Fruit fly (Drosophila melanogaster): Measurements from ENCODE around the gene X11Lbeta.

X11Lbeta gene

DNA sequence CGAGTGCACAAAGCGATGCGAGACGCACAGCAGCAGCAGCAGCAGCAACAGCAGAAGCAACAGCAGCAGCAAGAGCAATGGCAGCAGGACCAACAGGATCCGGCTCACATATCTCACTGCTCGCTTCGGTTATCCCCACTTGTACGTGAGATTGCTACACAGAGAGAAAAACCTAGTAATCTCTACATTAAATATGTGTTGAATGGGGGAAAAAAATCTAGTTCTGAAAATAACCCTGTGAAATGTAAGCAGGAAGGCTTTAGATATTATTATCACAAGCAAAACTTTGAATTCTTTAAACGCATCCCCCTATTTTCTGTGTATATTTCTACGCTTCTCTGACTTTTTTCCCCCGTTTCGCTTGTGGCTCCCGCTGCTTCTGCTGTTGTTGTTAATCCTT, 70.2 kb downstream of the X11Lbeta start:
- TF ChIP-seq dl (GFP tag; optimal IDR thresholded peaks at IDR 0.05; ENCODE audit: insufficient read depth in 1 of 2, partially characterized antibody in 2 of 2) (no peak), HLH106 (tag; optimal IDR thresholded peaks at IDR 0.05) (peak; percentile 7), OdsH (GFP tag; optimal IDR thresholded peaks at IDR 0.05) (no peak), sv (GFP tag; optimal IDR thresholded peaks at IDR 0.05) (no peak), foxo (GFP tag; optimal IDR thresholded peaks at IDR 0.05) (peak in 1 of 2 experiments; percentile 0), Hnf4 (GFP tag; optimal IDR thresholded peaks at IDR 0.05) (no peak), Dfd (GFP tag; optimal IDR thresholded peaks at IDR 0.05) (peak; percentile 14)

DNA sequence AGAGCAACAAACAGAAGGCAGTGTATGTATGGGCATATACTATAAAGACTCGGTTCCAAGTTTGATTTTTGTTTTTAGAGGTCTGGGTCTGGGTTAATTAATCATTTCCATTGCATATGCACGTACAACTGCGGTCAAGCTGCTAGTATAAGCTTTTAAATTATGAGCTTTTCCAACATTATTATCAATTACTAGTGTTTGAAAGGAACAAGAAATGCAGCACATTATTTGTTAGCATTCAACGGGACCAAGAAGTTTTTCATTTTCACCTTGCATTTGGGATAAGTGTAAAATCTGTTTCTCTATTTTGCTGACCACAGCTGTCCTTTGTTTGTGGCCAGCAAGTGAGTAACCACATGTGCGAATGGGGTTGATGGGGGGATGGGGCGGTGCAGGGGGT, 90.3 kb downstream of the X11Lbeta start:
- TF ChIP-seq ey (GFP tag; optimal IDR thresholded peaks at IDR 0.05) = peak; percentile 61
- no peak for TF ChIP-seq N (GFP tag; optimal IDR thresholded peaks at IDR 0.05)
- TF ChIP-seq lola (GFP tag; optimal IDR thresholded peaks at IDR 0.05) = no peak
- TF ChIP-seq HLH106 (tag; optimal IDR thresholded peaks at IDR 0.05) = peak; percentile 47
- TF ChIP-seq Abd-B (GFP tag; optimal IDR thresholded peaks at IDR 0.05) = no peak
- TF ChIP-seq pan (optimal IDR thresholded peaks at IDR 0.05) = no peak
- TF ChIP-seq CG32264 (GFP tag; optimal IDR thresholded peaks at IDR 0.05) = peak; percentile 45
- TF ChIP-seq fru (GFP tag; optimal IDR thresholded peaks at IDR 0.05) = peak; percentile 58
- TF ChIP-seq Vsx2 (GFP tag; optimal IDR thresholded peaks at IDR 0.05; ENCODE audit: partially characterized antibody) = no peak
- TF ChIP-seq Mio (GFP tag; optimal IDR thresholded peaks at IDR 0.05) = no peak
- no peak for TF ChIP-seq usp (GFP tag; optimal IDR thresholded peaks at IDR 0.05)
- TF ChIP-seq rgr (GFP tag; optimal IDR thresholded peaks at IDR 0.05) = peak; percentile 72
- peak; percentile 44 for TF ChIP-seq psq (GFP tag; optimal IDR thresholded peaks at IDR 0.05)
- no peak for TF ChIP-seq Dif (GFP tag; optimal IDR thresholded peaks at IDR 0.05; ENCODE audit: partially characterized antibody)
- peak; percentile 56 for TF ChIP-seq Hnf4 (GFP tag; optimal IDR thresholded peaks at IDR 0.05)
- TF ChIP-seq dmrt93B (GFP tag; optimal IDR thresholded peaks at IDR 0.05) = peak; percentile 39
- peak; percentile 39 for TF ChIP-seq br (GFP tag; optimal IDR thresholded peaks at IDR 0.05)
- TF ChIP-seq Sp1 (GFP tag; optimal IDR thresholded peaks at IDR 0.05) = peak; percentile 44
- peak; percentile 43 for TF ChIP-seq tai (GFP tag; optimal IDR thresholded peaks at IDR 0.05)
- no peak for TF ChIP-seq CG9705 (GFP tag; optimal IDR thresholded peaks at IDR 0.05)
- no peak for TF ChIP-seq Myc (optimal IDR thresholded peaks at IDR 0.05)
- TF ChIP-seq dsf (GFP tag; optimal IDR thresholded peaks at IDR 0.05; ENCODE audit: borderline replicate concordance) = no peak
- TF ChIP-seq Hr83 (GFP tag; optimal IDR thresholded peaks at IDR 0.05; ENCODE audit: poor library complexity, severe bottlenecking) = no peak
- no peak for TF ChIP-seq Dfd (GFP tag; optimal IDR thresholded peaks at IDR 0.05)
- TF ChIP-seq Jra (GFP tag; optimal IDR thresholded peaks at IDR 0.05) = no peak
- TF ChIP-seq dl (GFP tag; optimal IDR thresholded peaks at IDR 0.05; ENCODE audit: insufficient read depth in 1 of 2, partially characterized antibody in 2 of 2) = no peak
- TF ChIP-seq OdsH (GFP tag; optimal IDR thresholded peaks at IDR 0.05) = peak; percentile 44
- no peak for TF ChIP-seq GATAd (GFP tag; optimal IDR thresholded peaks at IDR 0.05)
- TF ChIP-seq h (GFP tag; optimal IDR thresholded peaks at IDR 0.05) = peak; percentile 70
- TF ChIP-seq foxo (GFP tag; optimal IDR thresholded peaks at IDR 0.05) = peak in 1 of 2 experiments; percentile 65
- TF ChIP-seq brk (GFP tag; optimal IDR thresholded peaks at IDR 0.05) = no peak
- TF ChIP-seq sv (GFP tag; optimal IDR thresholded peaks at IDR 0.05) = no peak
- no peak for TF ChIP-seq woc (GFP tag; optimal IDR thresholded peaks at IDR 0.05)

DNA sequence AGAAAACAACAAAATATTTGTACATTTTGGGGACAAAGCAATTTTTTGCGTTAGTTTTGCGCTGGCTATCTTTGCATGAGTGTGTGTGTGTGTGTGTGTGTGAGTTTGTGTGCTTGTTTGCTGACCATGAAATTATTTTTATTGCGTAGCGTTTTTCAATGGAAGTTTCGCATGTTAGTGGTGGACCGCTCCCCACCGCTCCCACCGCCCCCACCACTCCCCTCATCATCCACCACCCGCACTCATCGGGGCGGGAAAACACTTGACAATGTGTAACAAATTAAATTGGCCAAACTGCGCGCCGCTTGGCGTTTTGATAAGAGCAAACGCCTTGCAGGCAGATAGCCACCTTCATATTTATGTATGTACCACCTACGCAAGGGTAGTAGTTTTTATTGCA, 91.7 kb downstream of the X11Lbeta start:
- TF ChIP-seq Dfd (GFP tag; optimal IDR thresholded peaks at IDR 0.05) = peak; percentile 71
- TF ChIP-seq dsf (GFP tag; optimal IDR thresholded peaks at IDR 0.05; ENCODE audit: borderline replicate concordance) = no peak

DNA sequence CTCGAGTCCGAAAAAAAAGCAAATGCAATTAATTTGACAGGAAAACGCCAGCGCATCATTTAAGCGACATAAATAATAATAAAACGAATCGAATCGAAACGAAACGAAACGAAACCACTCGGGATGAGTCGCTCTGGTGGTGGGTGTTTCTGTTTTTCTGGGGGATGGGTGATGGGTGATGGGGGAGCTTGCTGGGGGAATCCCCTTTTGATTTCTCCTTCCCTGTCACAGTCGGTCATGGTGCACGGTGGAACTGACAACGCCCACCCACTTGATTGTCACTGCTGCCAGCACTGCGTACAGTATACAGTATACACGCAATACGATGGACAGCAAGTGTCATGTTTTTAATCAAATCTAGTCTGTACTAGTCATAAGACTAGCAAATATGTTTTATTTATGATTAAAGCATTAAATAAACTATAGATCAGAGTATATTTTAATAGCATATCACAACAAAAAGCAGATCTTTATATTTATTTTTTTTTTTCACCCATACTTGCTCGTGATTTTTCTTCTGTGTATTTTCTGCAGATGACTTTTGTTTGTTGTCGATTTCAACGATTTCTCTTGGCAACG, 94.5 kb downstream of the X11Lbeta start:
- peak in 1 of 2 experiments; percentile 36 for TF ChIP-seq foxo (GFP tag; optimal IDR thresholded peaks at IDR 0.05)
- TF ChIP-seq Jra (GFP tag; optimal IDR thresholded peaks at IDR 0.05) = no peak
- no peak for TF ChIP-seq dsf (GFP tag; optimal IDR thresholded peaks at IDR 0.05; ENCODE audit: borderline replicate concordance)
- TF ChIP-seq sage (GFP tag; optimal IDR thresholded peaks at IDR 0.05) = no peak
- TF ChIP-seq ey (GFP tag; optimal IDR thresholded peaks at IDR 0.05) = no peak
- TF ChIP-seq CG9705 (GFP tag; optimal IDR thresholded peaks at IDR 0.05) = no peak
- no peak for TF ChIP-seq brk (GFP tag; optimal IDR thresholded peaks at IDR 0.05)
- peak; percentile 20 for TF ChIP-seq h (GFP tag; optimal IDR thresholded peaks at IDR 0.05)
- no peak for TF ChIP-seq Rel (GFP tag; optimal IDR thresholded peaks at IDR 0.05)
- TF ChIP-seq Rel (tag; optimal IDR thresholded peaks at IDR 0.05) = peak; percentile 91
- no peak for TF ChIP-seq Mio (GFP tag; optimal IDR thresholded peaks at IDR 0.05)
- TF ChIP-seq usp (GFP tag; optimal IDR thresholded peaks at IDR 0.05) = no peak
- TF ChIP-seq Myc (optimal IDR thresholded peaks at IDR 0.05) = no peak
- peak; percentile 5 for TF ChIP-seq HLH106 (tag; optimal IDR thresholded peaks at IDR 0.05)
- no peak for TF ChIP-seq Hnf4 (GFP tag; optimal IDR thresholded peaks at IDR 0.05)
- no peak for TF ChIP-seq Hr78 (GFP tag; optimal IDR thresholded peaks at IDR 0.05)
- TF ChIP-seq Hr83 (GFP tag; optimal IDR thresholded peaks at IDR 0.05; ENCODE audit: poor library complexity, severe bottlenecking) = no peak
- no peak for TF ChIP-seq Vsx2 (GFP tag; optimal IDR thresholded peaks at IDR 0.05; ENCODE audit: partially characterized antibody)
- TF ChIP-seq rgr (GFP tag; optimal IDR thresholded peaks at IDR 0.05) = peak; percentile 29
- no peak for TF ChIP-seq sv (GFP tag; optimal IDR thresholded peaks at IDR 0.05)
- no peak for TF ChIP-seq Dfd (GFP tag; optimal IDR thresholded peaks at IDR 0.05)
- peak; percentile 10 for TF ChIP-seq Sp1 (GFP tag; optimal IDR thresholded peaks at IDR 0.05)
- TF ChIP-seq lola (GFP tag; optimal IDR thresholded peaks at IDR 0.05) = no peak
- TF ChIP-seq CG32264 (GFP tag; optimal IDR thresholded peaks at IDR 0.05) = no peak
- TF ChIP-seq CrebA (GFP tag; optimal IDR thresholded peaks at IDR 0.05; ENCODE audit: borderline replicate concordance) = no peak
- no peak for TF ChIP-seq Dif (GFP tag; optimal IDR thresholded peaks at IDR 0.05; ENCODE audit: partially characterized antibody)
- TF ChIP-seq N (GFP tag; optimal IDR thresholded peaks at IDR 0.05) = no peak
- no peak for TF ChIP-seq dmrt93B (GFP tag; optimal IDR thresholded peaks at IDR 0.05)
- no peak for TF ChIP-seq dl (GFP tag; optimal IDR thresholded peaks at IDR 0.05; ENCODE audit: insufficient read depth in 1 of 2, partially characterized antibody in 2 of 2)
- no peak for TF ChIP-seq GATAd (GFP tag; optimal IDR thresholded peaks at IDR 0.05)
- no peak for TF ChIP-seq pan (optimal IDR thresholded peaks at IDR 0.05)
- TF ChIP-seq woc (GFP tag; optimal IDR thresholded peaks at IDR 0.05) = no peak

All from whole organism, wandering third instar larva.